Fruit fly (Drosophila melanogaster) whole organism, embryonic: ENCODE results near the gene RpS17.
A peak's percentile ranks its signal among the peaks of the same experiment; 100 is the strongest.

Experiments
- Adf1 ChIP-seq: fragments of 200-800 bp; sonication (Bioruptor generic); IDR thresholded peaks from 2 replicates; pipeline ENCODE4 v1.3.6; 2022; ENCODE audit warnings: missing biosample characterization, missing genetic modification characterization
- Atf-2 ChIP-seq: fragments of 200-800 bp; sonication (Bioruptor generic); optimal IDR thresholded peaks from 2 replicates; lab custom pipeline; 2016; ENCODE audit warnings: missing biosample characterization, missing genetic modification characterization
- Awh ChIP-seq: fragments of 200-800 bp; sonication (Bioruptor generic); IDR thresholded peaks from 2 replicates; pipeline ENCODE4, ENCODE4 v1.3.6; 2022; ENCODE audit warnings: missing biosample characterization, missing genetic modification characterization
- BtbVII ChIP-seq: fragments of 200-800 bp; sonication (Bioruptor generic); optimal IDR thresholded peaks from 3 replicates; lab custom pipeline; 2017; ENCODE audit warnings: missing biosample characterization, mild to moderate bottlenecking, missing genetic modification characterization
- CG10274 ChIP-seq: fragments of 200-800 bp; sonication (Bioruptor generic); optimal IDR thresholded peaks from 3 replicates; lab custom pipeline; 2017; ENCODE audit warnings: missing biosample characterization, mild to moderate bottlenecking, missing genetic modification characterization
- CG10462 ChIP-seq: fragments of 200-800 bp; sonication (Bioruptor generic); optimal IDR thresholded peaks from 2 replicates; lab custom pipeline; 2016; ENCODE audit warnings: missing biosample characterization, missing genetic modification characterization
- CG10565 ChIP-seq: fragments of 200-800 bp; sonication (Bioruptor generic); optimal IDR thresholded peaks from 3 replicates; lab custom pipeline; 2016; ENCODE audit warnings: missing biosample characterization, mild to moderate bottlenecking, missing genetic modification characterization
- CG10979 ChIP-seq: fragments of 200-800 bp; sonication (Bioruptor generic); optimal IDR thresholded peaks from 2 replicates; lab custom pipeline; 2018; ENCODE audit warnings: missing biosample characterization, mild to moderate bottlenecking, missing genetic modification characterization, moderate library complexity
- CG11696 ChIP-seq: fragments of 200-800 bp; sonication (Bioruptor generic); IDR thresholded peaks from 2 replicates; pipeline ENCODE4 v1.3.6; 2022; ENCODE audit warnings: missing biosample characterization, missing genetic modification characterization
- CG12104 ChIP-seq: fragments of 200-800 bp; sonication (Bioruptor generic); optimal IDR thresholded peaks from 3 replicates; lab custom pipeline; 2016; ENCODE audit warnings: missing biosample characterization, missing genetic modification characterization
- CG12659 ChIP-seq: fragments of 200-800 bp; sonication (Bioruptor generic); optimal IDR thresholded peaks from 3 replicates; lab custom pipeline; 2017; ENCODE audit warnings: mild to moderate bottlenecking, missing biosample characterization, missing genetic modification reagents, missing genetic modification characterization
- CG14965 ChIP-seq: fragments of 200-800 bp; sonication (Bioruptor generic); optimal IDR thresholded peaks from 2 replicates; lab custom pipeline; 2016; ENCODE audit warnings: missing biosample characterization, missing genetic modification characterization, borderline replicate concordance
- CG1647 ChIP-seq: fragments of 200-800 bp; sonication (Bioruptor generic); optimal IDR thresholded peaks from 3 replicates; lab custom pipeline; 2016; ENCODE audit warnings: missing biosample characterization, missing genetic modification characterization
- CG16779 ChIP-seq: fragments of 200-800 bp; sonication (Bioruptor generic); IDR thresholded peaks from 2 replicates; pipeline ENCODE4 v1.3.6; 2022; ENCODE audit warnings: missing biosample characterization, missing genetic modification characterization
- CG18011 ChIP-seq: fragments of 200-800 bp; sonication (Bioruptor generic); optimal IDR thresholded peaks from 2 replicates; lab custom pipeline; 2017; ENCODE audit warnings: missing biosample characterization, missing genetic modification characterization, mild to moderate bottlenecking, moderate library complexity, missing genotype
- CG18262 ChIP-seq: fragments of 200-800 bp; optimal IDR thresholded peaks from 3 replicates; lab custom pipeline; 2019; ENCODE audit warnings: missing biosample characterization, mild to moderate bottlenecking, missing genetic modification characterization, moderate library complexity
- CG18764 ChIP-seq: fragments of 200-800 bp; sonication (Bioruptor generic); optimal IDR thresholded peaks from 3 replicates; lab custom pipeline; 2016; ENCODE audit warnings: missing biosample characterization, missing genetic modification characterization
- CG2116 ChIP-seq: fragments of 200-800 bp; sonication (Bioruptor generic); optimal IDR thresholded peaks from 3 replicates; lab custom pipeline; 2018; ENCODE audit warnings: missing biosample characterization, mild to moderate bottlenecking, missing genetic modification characterization
- CG31224 ChIP-seq: fragments of 200-800 bp; sonication (Bioruptor generic); IDR thresholded peaks from 2 replicates; pipeline ENCODE4 v1.3.6; 2022; ENCODE audit warnings: missing biosample characterization, missing genetic modification characterization
- CG33557 ChIP-seq: fragments of 200-800 bp; sonication (Bioruptor generic); optimal IDR thresholded peaks from 2 replicates; lab custom pipeline; 2019; ENCODE audit warnings: missing biosample characterization, mild to moderate bottlenecking, missing genetic modification characterization, moderate library complexity
- CG4820 ChIP-seq: fragments of 200-800 bp; sonication (Bioruptor generic); optimal IDR thresholded peaks from 3 replicates; lab custom pipeline; 2016; ENCODE audit warnings: missing biosample characterization, missing genetic modification characterization
- CG8388 ChIP-seq: fragments of 200-800 bp; sonication (Bioruptor generic); optimal IDR thresholded peaks from 2 replicates; lab custom pipeline; 2019; ENCODE audit warnings: missing biosample characterization, mild to moderate bottlenecking, missing genetic modification characterization, moderate library complexity
- CG9437 ChIP-seq: fragments of 200-800 bp; sonication (Bioruptor generic); optimal IDR thresholded peaks from 2 replicates; lab custom pipeline; 2018; ENCODE audit warnings: missing biosample characterization, mild to moderate bottlenecking, missing genetic modification characterization
- CG9609 ChIP-seq: fragments of 200-800 bp; sonication (Bioruptor generic); optimal IDR thresholded peaks from 3 replicates; lab custom pipeline; 2016; ENCODE audit warnings: missing biosample characterization, missing genetic modification characterization
- CG9876 ChIP-seq: fragments of 200-800 bp; sonication (Bioruptor generic); optimal IDR thresholded peaks from 2 replicates; lab custom pipeline; 2016; ENCODE audit warnings: missing biosample characterization, missing genetic modification characterization
- Camta ChIP-seq: fragments of 200-800 bp; sonication (Bioruptor generic); optimal IDR thresholded peaks from 2 replicates; lab custom pipeline; 2016; ENCODE audit warnings: missing biosample characterization, missing genetic modification characterization
- Fer2 ChIP-seq: fragments of 200-800 bp; sonication (Bioruptor generic); optimal IDR thresholded peaks from 2 replicates; lab custom pipeline; 2018; ENCODE audit warnings: missing biosample characterization, mild to moderate bottlenecking, missing genetic modification characterization, moderate library complexity
- GATAe ChIP-seq: fragments of 200-800 bp; sonication (Bioruptor generic); conservative IDR thresholded peaks from 2 replicates; pipeline ENCODE4 v1.3.6; 2022; ENCODE audit warnings: missing biosample characterization, missing genetic modification characterization
- Hr78 ChIP-seq, 2 experiments: fragments of 200-800 bp in 1 of 2; fragments of >200 bp in 1 of 2; sonication (Bioruptor generic) in 1 of 2; optimal IDR thresholded peaks; 2 replicates each; lab custom pipeline; 2017 to 2019; ENCODE audit warnings: missing biosample characterization in 2 of 2, missing genetic modification characterization in 2 of 2, mild to moderate bottlenecking in 1 of 2, moderate library complexity in 1 of 2
- Kr ChIP-seq: fragments of 200-800 bp; sonication (Bioruptor generic); optimal IDR thresholded peaks from 2 replicates; lab custom pipeline; 2017; ENCODE audit warnings: missing biosample characterization, mild to moderate bottlenecking, missing genetic modification characterization
- Max ChIP-seq: fragments of 200-800 bp; sonication (Bioruptor generic); optimal IDR thresholded peaks from 2 replicates; lab custom pipeline; 2016; ENCODE audit warnings: missing biosample characterization, mild to moderate bottlenecking, missing genetic modification characterization
- Mes4 ChIP-seq: fragments of 200-800 bp; sonication (Bioruptor generic); optimal IDR thresholded peaks from 2 replicates; lab custom pipeline; 2016; ENCODE audit warnings: missing biosample characterization, missing genetic modification characterization
- Neu2 ChIP-seq: fragments of 200-800 bp; sonication (Bioruptor generic); optimal IDR thresholded peaks from 3 replicates; lab custom pipeline; 2016; ENCODE audit warnings: missing biosample characterization, missing genetic modification characterization, borderline replicate concordance
- Ssrp ChIP-seq: fragments of 200-800 bp; sonication (Bioruptor generic); optimal IDR thresholded peaks from 2 replicates; lab custom pipeline; 2018; ENCODE audit warnings: missing biosample characterization, mild to moderate bottlenecking, missing genetic modification characterization, moderate library complexity
- Usf ChIP-seq: fragments of 200-800 bp; sonication (Bioruptor generic); optimal IDR thresholded peaks from 2 replicates; lab custom pipeline; 2017; ENCODE audit warnings: missing genotype, missing biosample characterization, missing genetic modification characterization
- cg ChIP-seq: fragments of 200-800 bp; sonication (Bioruptor generic); optimal IDR thresholded peaks from 3 replicates; lab custom pipeline; 2019; ENCODE audit warnings: missing biosample characterization, mild to moderate bottlenecking, missing genetic modification characterization, moderate library complexity
- ci ChIP-seq: fragments of 200-800 bp; sonication (Bioruptor generic); IDR thresholded peaks from 3 replicates; pipeline ENCODE4 v1.3.6; 2022; ENCODE audit warnings: missing biosample characterization, missing genetic modification characterization
- en ChIP-seq: fragments of 200-800 bp; sonication (Bioruptor generic); optimal IDR thresholded peaks from 2 replicates; lab custom pipeline; 2016; ENCODE audit warnings: missing biosample characterization, missing genetic modification characterization
- fru ChIP-seq: fragments of >200 bp; optimal IDR thresholded peaks from 2 replicates; lab custom pipeline; 2017
- gcm2 ChIP-seq: fragments of 200-800 bp; sonication (Bioruptor generic); optimal IDR thresholded peaks from 2 replicates; lab custom pipeline; 2016; ENCODE audit warnings: missing biosample characterization, missing genetic modification characterization
- hth ChIP-seq: fragments of >200 bp; optimal IDR thresholded peaks from 2 replicates; lab custom pipeline; 2017; ENCODE audit warnings: inconsistent platforms
- insv ChIP-seq, 2 experiments: fragments of 200-800 bp; sonication (Bioruptor generic); optimal IDR thresholded peaks; 3 replicates each; lab custom pipeline; 2016 to 2018; ENCODE audit warnings: missing biosample characterization in 2 of 2, missing genetic modification characterization in 2 of 2
- inv ChIP-seq: fragments of 200-800 bp; sonication (Bioruptor generic); IDR thresholded peaks from 2 replicates; pipeline ENCODE4 v1.3.6; 2022; ENCODE audit warnings: missing biosample characterization, missing genetic modification characterization; ENCODE audit not compliant: partially characterized antibody
- ken ChIP-seq: fragments of 200-800 bp; sonication (Bioruptor generic); IDR thresholded peaks from 3 replicates; pipeline ENCODE4 v1.3.6; 2022; ENCODE audit warnings: missing biosample characterization, missing genetic modification characterization
- mam ChIP-seq: fragments of 200-800 bp; sonication (Bioruptor generic); optimal IDR thresholded peaks from 3 replicates; lab custom pipeline; 2016; ENCODE audit warnings: missing biosample characterization, missing genetic modification characterization
- mld ChIP-seq: fragments of 200-800 bp; sonication (Bioruptor generic); IDR thresholded peaks from 3 replicates; pipeline ENCODE4 v1.3.6; 2022; ENCODE audit warnings: missing biosample characterization, missing genetic modification characterization; ENCODE audit not compliant: partially characterized antibody
- rib ChIP-seq: fragments of 200-800 bp; sonication (Bioruptor generic); IDR thresholded peaks from 2 replicates; pipeline ENCODE4 v1.3.6; 2022; ENCODE audit warnings: missing biosample characterization, missing genetic modification characterization
- ro ChIP-seq: fragments of 200-800 bp; sonication (Bioruptor generic); IDR thresholded peaks from 2 replicates; pipeline ENCODE4 v1.3.6; 2022; ENCODE audit warnings: missing biosample characterization, missing genetic modification characterization
- run ChIP-seq: fragments of 200-800 bp; sonication (Bioruptor generic); optimal IDR thresholded peaks from 3 replicates; lab custom pipeline; 2018; ENCODE audit warnings: missing biosample characterization, mild to moderate bottlenecking, missing genetic modification characterization
- scrt ChIP-seq: fragments of 200-800 bp; sonication (Bioruptor generic); optimal IDR thresholded peaks from 2 replicates; lab custom pipeline; 2018; ENCODE audit warnings: missing biosample characterization, mild to moderate bottlenecking, missing genetic modification characterization, moderate library complexity
- slou ChIP-seq: fragments of 200-800 bp; sonication (Bioruptor generic); optimal IDR thresholded peaks from 3 replicates; lab custom pipeline; 2016; ENCODE audit warnings: missing biosample characterization, missing genetic modification characterization
- so ChIP-seq: fragments of 200-800 bp; sonication (Bioruptor generic); IDR thresholded peaks from 3 replicates; pipeline ENCODE4 v1.3.6; 2022; ENCODE audit warnings: missing biosample characterization, missing genetic modification characterization
- tio ChIP-seq: fragments of 200-800 bp; sonication (Bioruptor generic); optimal IDR thresholded peaks from 2 replicates; lab custom pipeline; 2017; ENCODE audit warnings: missing biosample characterization, missing genetic modification characterization, inconsistent platforms

RpS17 gene

dm6 chr3L:9424528-9424911 is 5.1 kb downstream of the RpS17 start (continued):
- peak; percentile 15 for TF ChIP-seq CG18011 (GFP tag; lab: Kevin White, UChicago)
- TF ChIP-seq CG16779 (GFP tag; lab: Robert Waterston, UW), result no peak
- no peak for TF ChIP-seq inv
- no peak for TF ChIP-seq slou
- no peak for TF ChIP-seq Atf-2 (GFP tag; lab: Kevin White, UChicago)
- TF ChIP-seq Ssrp (tag; lab: Kevin White, UChicago), result no peak
- peak; percentile 52 for TF ChIP-seq CG8388 (GFP tag; lab: Kevin White, UChicago)
- TF ChIP-seq CG12659 (GFP tag; lab: Kevin White, UChicago), result peak; percentile 6
- no peak for TF ChIP-seq CG9876 (GFP tag; lab: Kevin White, UChicago)
- TF ChIP-seq CG10565 (GFP tag; lab: Kevin White, UChicago), result no peak
- TF ChIP-seq tio (GFP tag; lab: Kevin White, UChicago), result no peak
- TF ChIP-seq Adf1 (GFP tag; lab: Robert Waterston, UW), result no peak
- TF ChIP-seq BtbVII (GFP tag; lab: Kevin White, UChicago), result peak; percentile 34
- TF ChIP-seq Hr78 (GFP tag; optimal IDR thresholded peaks at IDR 0.05; lab: Kevin White, UChicago), result no peak
- no peak for TF ChIP-seq Neu2
- TF ChIP-seq hth (lab: Kevin White, UChicago), result no peak
- no peak for TF ChIP-seq Camta
- TF ChIP-seq cg (GFP tag; lab: Kevin White, UChicago), result no peak
- no peak for TF ChIP-seq GATAe (GFP tag; lab: Robert Waterston, UW)
- TF ChIP-seq mld (GFP tag; lab: Robert Waterston, UW), result no peak
- no peak for TF ChIP-seq ken (GFP tag; lab: Robert Waterston, UW)
- no peak for TF ChIP-seq so (GFP tag; lab: Robert Waterston, UW)
- peak; percentile 4 for TF ChIP-seq Max
- TF ChIP-seq CG10979, result peak; percentile 21
- no peak for TF ChIP-seq en
- TF ChIP-seq CG9437, result peak; percentile 38
- no peak for TF ChIP-seq CG33557
- no peak for TF ChIP-seq CG10462 (GFP tag; lab: Kevin White, UChicago)
- TF ChIP-seq CG9609, result no peak
- TF ChIP-seq CG2116 (GFP tag; lab: Kevin White, UChicago), result peak; percentile 43
- TF ChIP-seq CG11696 (GFP tag; lab: Robert Waterston, UW), result no peak
- TF ChIP-seq CG18764, result no peak
- no peak for TF ChIP-seq CG1647 (GFP tag; lab: Kevin White, UChicago)
- TF ChIP-seq mam, result no peak
- no peak for TF ChIP-seq Usf (GFP tag; lab: Kevin White, UChicago)
- no peak for TF ChIP-seq run (tag; lab: Kevin White, UChicago)
- no peak for TF ChIP-seq CG14965 (GFP tag; lab: Kevin White, UChicago)
- TF ChIP-seq gcm2 (GFP tag; lab: Kevin White, UChicago), result no peak
- TF ChIP-seq scrt (GFP tag; lab: Kevin White, UChicago), result peak; percentile 23
- TF ChIP-seq Kr (GFP tag; lab: Kevin White, UChicago), result no peak
- no peak for TF ChIP-seq rib (GFP tag; lab: Robert Waterston, UW)
- TF ChIP-seq CG31224, result no peak
- no peak for TF ChIP-seq CG10274 (GFP tag; lab: Kevin White, UChicago)
- TF ChIP-seq Awh, result no peak
- no peak for TF ChIP-seq Mes4 (GFP tag; lab: Kevin White, UChicago)
- no peak for TF ChIP-seq CG12104 (GFP tag; lab: Kevin White, UChicago)
- TF ChIP-seq Fer2 (tag; lab: Kevin White, UChicago), result no peak
- TF ChIP-seq ci, result no peak
- no peak for TF ChIP-seq fru
- no peak for TF ChIP-seq CG4820
- TF ChIP-seq CG18262, result peak; percentile 64
- no peak for TF ChIP-seq insv (GFP tag; optimal IDR thresholded peaks at IDR 0.05; lab: Kevin White, UChicago)
- TF ChIP-seq ro (GFP tag; lab: Robert Waterston, UW), result no peak
